Worm (Caenorhabditis elegans) whole organism, late embryonic: Measurements from ENCODE around the gene F26G1.10.

Experiments used
- ceh-24 ChIP-seq: sonication (generic microtip); optimal IDR thresholded peaks from 2 replicates; lab custom pipeline; 2016; ENCODE audit warnings: mild to moderate bottlenecking, missing genetic modification characterization, missing compliant biosample characterization
- fkh-10 ChIP-seq: fragments of 150-350 bp; optimal IDR thresholded peaks from 2 replicates; lab custom pipeline; 2014; ENCODE audit warnings: missing biosample characterization, missing genetic modification reagents, missing genetic modification characterization

DNA sequence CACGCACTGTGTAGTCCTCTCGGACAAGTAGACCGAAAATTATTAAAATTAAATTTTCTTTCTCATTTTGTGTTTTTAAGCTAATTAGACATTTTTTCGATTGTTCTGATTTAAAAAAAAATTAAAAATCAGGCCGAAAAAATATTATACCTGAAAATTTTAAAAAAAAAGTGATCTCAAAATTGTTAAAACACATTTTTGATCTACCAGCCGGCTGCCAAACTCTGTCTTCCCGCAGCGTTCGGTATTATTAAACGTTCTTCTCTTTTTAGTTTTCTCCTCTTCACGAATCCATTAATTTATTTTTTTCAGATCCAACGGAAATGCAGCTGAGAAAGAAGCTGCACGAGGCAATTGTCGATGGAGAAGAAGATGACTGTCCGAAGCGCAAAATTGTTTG, 21.0 kb upstream of the F26G1.10 start, which contains the start of gene C27D9.1:
- TF ChIP-seq ceh-24 (no peak), fkh-10 (GFP tag; lab: Kevin White, UChicago) (no peak)
